Fruit fly (Drosophila melanogaster) whole organism, embryonic: Measurements from ENCODE around the gene Ccp84Ad.

ENCODE experiments used
- Blimp-1 ChIP-seq: fragments of 200-800 bp; sonication (Bioruptor generic); optimal IDR thresholded peaks from 3 replicates; lab custom pipeline; 2018; ENCODE audit warnings: missing biosample characterization, missing genetic modification characterization, mild to moderate bottlenecking, moderate library complexity, missing genetic modification reagents
- CG1024 ChIP-seq: fragments of 200-800 bp; sonication (Bioruptor generic); IDR thresholded peaks from 2 replicates; pipeline ENCODE4 v1.3.6; 2022; ENCODE audit warnings: missing biosample characterization, missing genetic modification characterization
- CG10654 ChIP-seq: fragments of 200-800 bp; sonication (Bioruptor generic); optimal IDR thresholded peaks from 2 replicates; lab custom pipeline; 2016; ENCODE audit warnings: missing biosample characterization, missing genetic modification characterization
- CG10979 ChIP-seq: fragments of 200-800 bp; sonication (Bioruptor generic); optimal IDR thresholded peaks from 2 replicates; lab custom pipeline; 2018; ENCODE audit warnings: missing biosample characterization, mild to moderate bottlenecking, missing genetic modification characterization, moderate library complexity
- CG11504 ChIP-seq: fragments of 200-800 bp; sonication (Bioruptor generic); optimal IDR thresholded peaks from 3 replicates; lab custom pipeline; 2019; ENCODE audit warnings: missing biosample characterization, mild to moderate bottlenecking, missing genetic modification characterization, moderate library complexity
- CG12391 ChIP-seq: fragments of 200-800 bp; sonication (Bioruptor generic); optimal IDR thresholded peaks from 3 replicates; lab custom pipeline; 2018; ENCODE audit warnings: missing biosample characterization, mild to moderate bottlenecking, missing genetic modification characterization, moderate library complexity
- CG12769 ChIP-seq: fragments of 200-800 bp; sonication (Bioruptor generic); optimal IDR thresholded peaks from 2 replicates; lab custom pipeline; 2019; ENCODE audit warnings: missing biosample characterization, mild to moderate bottlenecking, missing genetic modification characterization, moderate library complexity
- CG14710 ChIP-seq: fragments of 200-800 bp; sonication (Bioruptor generic); optimal IDR thresholded peaks from 3 replicates; lab custom pipeline; 2019; ENCODE audit warnings: missing biosample characterization, mild to moderate bottlenecking, missing genetic modification characterization, moderate library complexity
- CG14965 ChIP-seq: fragments of 200-800 bp; sonication (Bioruptor generic); optimal IDR thresholded peaks from 2 replicates; lab custom pipeline; 2016; ENCODE audit warnings: missing biosample characterization, missing genetic modification characterization, borderline replicate concordance
- CG15073 ChIP-seq: fragments of 200-800 bp; sonication (Bioruptor generic); optimal IDR thresholded peaks from 2 replicates; lab custom pipeline; 2016; ENCODE audit warnings: missing biosample characterization, missing genetic modification characterization
- CG15514 ChIP-seq: fragments of 200-800 bp; sonication (Bioruptor generic); optimal IDR thresholded peaks from 3 replicates; lab custom pipeline; 2017; ENCODE audit warnings: missing biosample characterization, missing genetic modification characterization, mild to moderate bottlenecking, moderate library complexity, missing genetic modification reagents
- CG15696 ChIP-seq: fragments of 200-800 bp; sonication (Bioruptor generic); optimal IDR thresholded peaks from 2 replicates; lab custom pipeline; 2019; ENCODE audit warnings: missing biosample characterization, mild to moderate bottlenecking, missing genetic modification characterization, moderate library complexity
- CG17385 ChIP-seq: fragments of 200-800 bp; sonication (Bioruptor generic); optimal IDR thresholded peaks from 3 replicates; lab custom pipeline; 2018; ENCODE audit warnings: missing biosample characterization, mild to moderate bottlenecking, missing genetic modification characterization
- CG2678 ChIP-seq: fragments of 200-800 bp; sonication (Bioruptor generic); optimal IDR thresholded peaks from 3 replicates; lab custom pipeline; 2019; ENCODE audit warnings: missing biosample characterization, mild to moderate bottlenecking, missing genetic modification characterization, moderate library complexity
- CG2712 ChIP-seq: fragments of 200-800 bp; optimal IDR thresholded peaks from 3 replicates; lab custom pipeline; 2019; ENCODE audit warnings: missing biosample characterization, mild to moderate bottlenecking, missing genetic modification characterization, moderate library complexity
- CG31365 ChIP-seq: fragments of 200-800 bp; sonication (Bioruptor generic); optimal IDR thresholded peaks from 2 replicates; lab custom pipeline; 2018; ENCODE audit warnings: missing biosample characterization, mild to moderate bottlenecking, missing genetic modification characterization
- CG34224 ChIP-seq: fragments of 200-800 bp; sonication (Bioruptor generic); IDR thresholded peaks from 3 replicates; pipeline ENCODE4 v1.3.6; 2022; ENCODE audit warnings: missing biosample characterization, missing genetic modification characterization; ENCODE audit not compliant: partially characterized antibody
- CG34376 ChIP-seq: fragments of 200-800 bp; sonication (Bioruptor generic); optimal IDR thresholded peaks from 2 replicates; lab custom pipeline; 2018; ENCODE audit warnings: missing biosample characterization, mild to moderate bottlenecking, missing genetic modification characterization
- CG34422 ChIP-seq: fragments of 200-800 bp; sonication (Bioruptor generic); IDR thresholded peaks from 3 replicates; pipeline ENCODE4 v1.3.6; 2022; ENCODE audit warnings: missing biosample characterization, missing genetic modification characterization
- CG4820 ChIP-seq: fragments of 200-800 bp; sonication (Bioruptor generic); optimal IDR thresholded peaks from 3 replicates; lab custom pipeline; 2016; ENCODE audit warnings: missing biosample characterization, missing genetic modification characterization
- CG6791 ChIP-seq: fragments of 200-800 bp; sonication (Bioruptor generic); IDR thresholded peaks from 3 replicates; pipeline ENCODE4 v1.3.6; 2022; ENCODE audit warnings: missing biosample characterization, missing genetic modification characterization; ENCODE audit not compliant: partially characterized antibody
- CG7839 ChIP-seq: fragments of 200-800 bp; sonication (Bioruptor generic); optimal IDR thresholded peaks from 3 replicates; lab custom pipeline; 2018; ENCODE audit warnings: missing biosample characterization, mild to moderate bottlenecking, missing genetic modification characterization, moderate library complexity
- CG8478 ChIP-seq: fragments of >200 bp; optimal IDR thresholded peaks from 2 replicates; lab custom pipeline; 2018
- CG8765 ChIP-seq: fragments of 200-800 bp; sonication (Bioruptor generic); IDR thresholded peaks from 2 replicates; pipeline ENCODE4 v1.3.6; 2022; ENCODE audit warnings: missing biosample characterization, missing genetic modification characterization
- CG8924 ChIP-seq: fragments of 200-800 bp; optimal IDR thresholded peaks from 3 replicates; lab custom pipeline; 2019; ENCODE audit warnings: missing biosample characterization, mild to moderate bottlenecking, missing genetic modification characterization, moderate library complexity
- CG9797 ChIP-seq: fragments of 200-800 bp; sonication (Bioruptor generic); optimal IDR thresholded peaks from 3 replicates; lab custom pipeline; 2018; ENCODE audit warnings: missing biosample characterization, mild to moderate bottlenecking, missing genetic modification characterization
- CHES-1-like ChIP-seq: fragments of 200-800 bp; sonication (Bioruptor generic); optimal IDR thresholded peaks from 2 replicates; lab custom pipeline; 2016; ENCODE audit warnings: missing biosample characterization, missing genetic modification characterization
- Dip3 ChIP-seq: fragments of 200-800 bp; sonication (Bioruptor generic); optimal IDR thresholded peaks from 3 replicates; lab custom pipeline; 2016; ENCODE audit warnings: missing biosample characterization, missing genetic modification characterization
- Mad ChIP-seq: fragments of 200-800 bp; sonication (Bioruptor generic); optimal IDR thresholded peaks from 2 replicates; lab custom pipeline; 2016; ENCODE audit warnings: missing biosample characterization, missing genetic modification characterization
- Opbp ChIP-seq: fragments of 200-800 bp; sonication (Bioruptor generic); IDR thresholded peaks from 3 replicates; pipeline ENCODE4 v1.3.6; 2022; ENCODE audit warnings: missing biosample characterization, missing genetic modification characterization; ENCODE audit not compliant: partially characterized antibody
- Stat92E ChIP-seq, 3 experiments: fragments of >200 bp in 2 of 3; fragments of 200-800 bp in 1 of 3; sonication (Bioruptor generic) in 1 of 3; optimal IDR thresholded peaks; 2 replicates each; lab custom pipeline; 2017 to 2019; ENCODE audit warnings: missing biosample characterization in 3 of 3, missing genetic modification characterization in 3 of 3, mild to moderate bottlenecking in 1 of 3, moderate library complexity in 1 of 3
- Trl ChIP-seq, 3 experiments: fragments of >200 bp in 2 of 3; fragments of 200-800 bp in 1 of 3; sonication (Bioruptor generic) in 1 of 3; optimal IDR thresholded peaks; 2 replicates in 1 of 3; 3 replicates in 2 of 3; lab custom pipeline; 2016 to 2017; ENCODE audit warnings: missing biosample characterization in 1 of 3, missing genetic modification characterization in 1 of 3
- Vsx1 ChIP-seq: fragments of 200-800 bp; sonication (Bioruptor generic); optimal IDR thresholded peaks from 2 replicates; lab custom pipeline; 2017; ENCODE audit warnings: missing biosample characterization, mild to moderate bottlenecking, missing genetic modification characterization, missing genetic modification reagents
- ash1 ChIP-seq: fragments of 200-800 bp; sonication (Bioruptor generic); optimal IDR thresholded peaks from 2 replicates; lab custom pipeline; 2018; ENCODE audit warnings: missing biosample characterization, mild to moderate bottlenecking, missing genetic modification characterization
- bcd ChIP-seq: fragments of 200-800 bp; sonication (Bioruptor generic); optimal IDR thresholded peaks from 2 replicates; lab custom pipeline; 2017; ENCODE audit warnings: missing biosample characterization, mild to moderate bottlenecking, missing genetic modification characterization
- disco-r ChIP-seq: fragments of 200-800 bp; sonication (Bioruptor generic); optimal IDR thresholded peaks from 2 replicates; lab custom pipeline; 2016; ENCODE audit warnings: missing biosample characterization, missing genetic modification characterization
- dmrt11E ChIP-seq: fragments of 200-800 bp; sonication (Bioruptor generic); optimal IDR thresholded peaks from 3 replicates; lab custom pipeline; 2018; ENCODE audit warnings: missing biosample characterization, mild to moderate bottlenecking, missing genetic modification characterization, moderate library complexity
- fu2 ChIP-seq: fragments of 200-800 bp; sonication (Bioruptor generic); optimal IDR thresholded peaks from 2 replicates; lab custom pipeline; 2016; ENCODE audit warnings: missing biosample characterization, missing genetic modification characterization
- grn ChIP-seq: fragments of 200-800 bp; sonication (Bioruptor generic); optimal IDR thresholded peaks from 3 replicates; lab custom pipeline; 2017; ENCODE audit warnings: missing biosample characterization, missing genetic modification characterization
- h ChIP-seq: fragments of >200 bp; optimal IDR thresholded peaks from 2 replicates; lab custom pipeline; 2017
- hb ChIP-seq: fragments of 200-800 bp; sonication (Bioruptor generic); IDR thresholded peaks from 3 replicates; pipeline ENCODE4 v1.3.6; 2022; ENCODE audit warnings: missing biosample characterization, missing genetic modification characterization; ENCODE audit not compliant: partially characterized antibody
- org-1 ChIP-seq: fragments of 200-800 bp; sonication (Bioruptor generic); optimal IDR thresholded peaks from 2 replicates; lab custom pipeline; 2017; ENCODE audit warnings: missing biosample characterization, missing genetic modification characterization
- otp ChIP-seq: fragments of 200-800 bp; sonication (Bioruptor generic); IDR thresholded peaks from 3 replicates; pipeline ENCODE4, ENCODE4 v1.3.6; 2022; ENCODE audit warnings: missing biosample characterization, missing genetic modification characterization
- pho ChIP-seq: fragments of 200-800 bp; sonication (Bioruptor generic); optimal IDR thresholded peaks from 2 replicates; lab custom pipeline; 2016; ENCODE audit warnings: missing biosample characterization, missing genetic modification characterization
- scrt ChIP-seq: fragments of 200-800 bp; sonication (Bioruptor generic); optimal IDR thresholded peaks from 2 replicates; lab custom pipeline; 2018; ENCODE audit warnings: missing biosample characterization, mild to moderate bottlenecking, missing genetic modification characterization, moderate library complexity
- sens ChIP-seq: fragments of 200-800 bp; sonication (Bioruptor generic); peaks from one replicate; lab custom pipeline; 2016; ENCODE audit warnings: missing biosample characterization, missing genetic modification characterization
- sima ChIP-seq: fragments of 200-800 bp; sonication (Bioruptor generic); optimal IDR thresholded peaks from 2 replicates; lab custom pipeline; 2016; ENCODE audit warnings: missing biosample characterization, missing genetic modification characterization
- so ChIP-seq: fragments of 200-800 bp; sonication (Bioruptor generic); IDR thresholded peaks from 3 replicates; pipeline ENCODE4 v1.3.6; 2022; ENCODE audit warnings: missing biosample characterization, missing genetic modification characterization
- twi ChIP-seq: fragments of 200-800 bp; optimal IDR thresholded peaks from 2 replicates; lab custom pipeline; 2019; ENCODE audit warnings: missing biosample characterization, mild to moderate bottlenecking, missing genetic modification characterization, moderate library complexity
- zfh1 ChIP-seq: fragments of 200-800 bp; sonication (Bioruptor generic); IDR thresholded peaks from 3 replicates; pipeline ENCODE4 v1.3.6; 2022; ENCODE audit warnings: missing biosample characterization, missing genetic modification characterization

Ccp84Ad gene

dm6 chr3R:6674548-6674947 is 18.0 kb upstream of the Ccp84Ad start (continued):
- TF ChIP-seq Vsx1 (GFP tag; lab: Kevin White, UChicago) (no peak), CG14965 (GFP tag; lab: Kevin White, UChicago) (no peak), Blimp-1 (peak; percentile 62), CG34376 (no peak), CG2712 (tag; lab: Kevin White, UChicago) (peak; percentile 67), fu2 (GFP tag; lab: Kevin White, UChicago) (no peak), CG8924 (tag; lab: Kevin White, UChicago) (no peak), Dip3 (GFP tag; lab: Kevin White, UChicago) (no peak), grn (no peak), h (lab: Kevin White, UChicago) (no peak), twi (tag; lab: Kevin White, UChicago) (no peak), CG1024 (no peak), CG10654 (GFP tag; lab: Kevin White, UChicago) (no peak), org-1 (GFP tag; lab: Kevin White, UChicago) (no peak), CG10979 (tag; lab: Kevin White, UChicago) (peak; percentile 69), hb (no peak), sens (GFP tag; lab: Kevin White, UChicago) (peak; percentile 79), CG7839 (tag; lab: Kevin White, UChicago) (no peak), sima (GFP tag; lab: Kevin White, UChicago) (no peak), CG34224 (no peak), CG15073 (GFP tag; lab: Kevin White, UChicago) (no peak), Trl (optimal IDR thresholded peaks at IDR 0.05; lab: Kevin White, UChicago) (no peak), Trl (GFP tag; optimal IDR thresholded peaks at IDR 0.05; lab: Kevin White, UChicago) (no peak), CG31365 (tag; lab: Kevin White, UChicago) (no peak), CG12391 (tag; lab: Kevin White, UChicago) (peak; percentile 25), Mad (GFP tag; lab: Kevin White, UChicago) (no peak), Opbp (GFP tag; lab: Robert Waterston, UW) (no peak), disco-r (GFP tag; lab: Kevin White, UChicago) (no peak), CG15696 (tag; lab: Kevin White, UChicago) (no peak), CG17385 (GFP tag; lab: Kevin White, UChicago) (no peak), ash1 (GFP tag; lab: Kevin White, UChicago) (no peak), CG14710 (tag; lab: Kevin White, UChicago) (peak; percentile 52), CHES-1-like (GFP tag; lab: Kevin White, UChicago) (no peak), CG34422 (GFP tag; lab: Robert Waterston, UW) (0 out of 3 replicates have a peak, but pooled peaks have one; percentile 31), CG4820 (GFP tag; lab: Kevin White, UChicago) (peak; percentile 31), bcd (GFP tag; lab: Kevin White, UChicago) (no peak), CG11504 (tag; lab: Kevin White, UChicago) (no peak), so (GFP tag; lab: Robert Waterston, UW) (no peak), CG9797 (GFP tag; lab: Kevin White, UChicago) (no peak), zfh1 (GFP tag; lab: Robert Waterston, UW) (0 out of 3 replicates have a peak, but pooled peaks have one; percentile 12), CG12769 (tag; lab: Kevin White, UChicago) (no peak), otp (no peak), Stat92E (GFP tag; optimal IDR thresholded peaks at IDR 0.05; lab: Kevin White, UChicago) (no peak), CG8478 (lab: Kevin White, UChicago) (no peak), pho (GFP tag; lab: Kevin White, UChicago) (no peak), CG8765 (GFP tag; lab: Robert Waterston, UW) (no peak), scrt (no peak), CG2678 (tag; lab: Kevin White, UChicago) (no peak), CG15514 (GFP tag; lab: Kevin White, UChicago) (no peak), dmrt11E (tag; lab: Kevin White, UChicago) (peak; percentile 71), CG6791 (GFP tag; lab: Robert Waterston, UW) (no peak)
